Fruit fly (Drosophila melanogaster): ENCODE data around the gene tal-1A.
A peak's percentile ranks its signal among the peaks of the same experiment; 100 is the strongest.

The tal-1A gene

dm6 chr3R:13827953-13828922, 15.3 kb downstream of the tal-1A start, which contains the start of gene Mst87F (continued):
- TF ChIP-seq fd85E (GFP tag; optimal IDR thresholded peaks at IDR 0.05) (no peak), CG8632 (GFP tag; optimal IDR thresholded peaks at IDR 0.05) (no peak), CG6792 (GFP tag; optimal IDR thresholded peaks at IDR 0.05) (no peak), achi (GFP tag; optimal IDR thresholded peaks at IDR 0.05) (peak; percentile 22), CG6808 (GFP tag; optimal IDR thresholded peaks at IDR 0.05) (peak; percentile 15), CG1621 (tag; optimal IDR thresholded peaks at IDR 0.05) (no peak), CG3919 (GFP tag; optimal IDR thresholded peaks at IDR 0.05) (peak; percentile 0), CG11762 (GFP tag; optimal IDR thresholded peaks at IDR 0.05; ENCODE audit: insufficient read depth) (no peak), Sox102F (GFP tag; optimal IDR thresholded peaks at IDR 0.05) (no peak), fd59A (GFP tag; optimal IDR thresholded peaks at IDR 0.05) (no peak), CG32006 (GFP tag; optimal IDR thresholded peaks at IDR 0.05) (no peak), OdsH (GFP tag; optimal IDR thresholded peaks at IDR 0.05) (no peak), CG7368 (GFP tag; optimal IDR thresholded peaks at IDR 0.05) (no peak), salr (GFP tag; optimal IDR thresholded peaks at IDR 0.05) (no peak), CG34406 (GFP tag; optimal IDR thresholded peaks at IDR 0.05) (no peak), CG10669 (GFP tag; optimal IDR thresholded peaks at IDR 0.05) (no peak), CG6276 (GFP tag; optimal IDR thresholded peaks at IDR 0.05) (peak; percentile 5), CG3032 (tag; optimal IDR thresholded peaks at IDR 0.05) (peak; percentile 15), CG11294 (GFP tag; IDR thresholded peaks at IDR 0.05) (no peak), CG15336 (GFP tag; IDR thresholded peaks at IDR 0.05) (0 out of 2 replicates have a peak, but pooled peaks have one; percentile 22), dac (GFP tag; optimal IDR thresholded peaks at IDR 0.05) (no peak), esn (GFP tag; optimal IDR thresholded peaks at IDR 0.05) (no peak), eg (GFP tag; IDR thresholded peaks at IDR 0.05) (no peak), Gug (GFP tag; IDR thresholded peaks at IDR 0.05) (no peak), Hr38 (GFP tag; optimal IDR thresholded peaks at IDR 0.05) (no peak), net (GFP tag; optimal IDR thresholded peaks at IDR 0.05) (peak; percentile 1), Ets21C (GFP tag; optimal IDR thresholded peaks at IDR 0.05) (no peak)

dm6 chr3R:13831042-13831441, 18.1 kb downstream of the tal-1A start:
- TF ChIP-seq acj6 (GFP tag; optimal IDR thresholded peaks at IDR 0.05) = peak; percentile 43
- TF ChIP-seq Hr38 (GFP tag; optimal IDR thresholded peaks at IDR 0.05) = no peak
- peak; percentile 8 for TF ChIP-seq lz (GFP tag; optimal IDR thresholded peaks at IDR 0.05)
- peak; percentile 40 for TF ChIP-seq Hr39 (GFP tag; optimal IDR thresholded peaks at IDR 0.05)
- no peak for TF ChIP-seq CG6808 (GFP tag; optimal IDR thresholded peaks at IDR 0.05)
- TF ChIP-seq Eip78C (GFP tag) = peak; percentile 73
- no peak for TF ChIP-seq spab (GFP tag; optimal IDR thresholded peaks at IDR 0.05)
- TF ChIP-seq vri (GFP tag; optimal IDR thresholded peaks at IDR 0.05) = no peak
- peak; percentile 74 for TF ChIP-seq CG8119 (GFP tag; IDR thresholded peaks at IDR 0.05)
- TF ChIP-seq CG11902 (GFP tag; optimal IDR thresholded peaks at IDR 0.05) = peak; percentile 10
- TF ChIP-seq CG11294 (GFP tag; IDR thresholded peaks at IDR 0.05) = peak; percentile 19; the same call in 1 of the 2 replicates
- TF ChIP-seq CG9139 (GFP tag; optimal IDR thresholded peaks at IDR 0.05) = no peak
- TF ChIP-seq fd85E (GFP tag; optimal IDR thresholded peaks at IDR 0.05) = no peak
- no peak for TF ChIP-seq CG16779 (tag; optimal IDR thresholded peaks at IDR 0.05)
- TF ChIP-seq topi (GFP tag; optimal IDR thresholded peaks at IDR 0.05) = no peak
- no peak for TF ChIP-seq Ets96B (tag; optimal IDR thresholded peaks at IDR 0.05)
- TF ChIP-seq net (GFP tag; optimal IDR thresholded peaks at IDR 0.05) = peak; percentile 4
- TF ChIP-seq dac (GFP tag; optimal IDR thresholded peaks at IDR 0.05) = peak; percentile 37
- TF ChIP-seq CG31627 (GFP tag; optimal IDR thresholded peaks at IDR 0.05) = peak; percentile 32
- TF ChIP-seq CG8319 (GFP tag; optimal IDR thresholded peaks at IDR 0.05) = no peak
- TF ChIP-seq fd59A (GFP tag; optimal IDR thresholded peaks at IDR 0.05) = no peak
- peak; percentile 20 for TF ChIP-seq Sox14 (GFP tag; optimal IDR thresholded peaks at IDR 0.05)
- no peak for TF ChIP-seq cyc (GFP tag; optimal IDR thresholded peaks at IDR 0.05)
- peak; percentile 36 for TF ChIP-seq pdm3 (GFP tag; optimal IDR thresholded peaks at IDR 0.05)
- TF ChIP-seq CG6276 (GFP tag; optimal IDR thresholded peaks at IDR 0.05) = peak; percentile 56
- TF ChIP-seq Ets21C (GFP tag; optimal IDR thresholded peaks at IDR 0.05) = no peak
- no peak for TF ChIP-seq CG8632 (GFP tag; optimal IDR thresholded peaks at IDR 0.05)
- peak; percentile 77 for TF ChIP-seq CG15336 (GFP tag; IDR thresholded peaks at IDR 0.05)
- TF ChIP-seq svp (GFP tag) = peak; percentile 71
- TF ChIP-seq CG7368 (GFP tag; optimal IDR thresholded peaks at IDR 0.05) = peak; percentile 17
- peak; percentile 5 for TF ChIP-seq esn (GFP tag; optimal IDR thresholded peaks at IDR 0.05)
- TF ChIP-seq dsx (GFP tag; optimal IDR thresholded peaks at IDR 0.05; ENCODE audit: poor library complexity, severe bottlenecking) = no peak
- TF ChIP-seq CG10631 (GFP tag; optimal IDR thresholded peaks at IDR 0.05) = no peak
- no peak for TF ChIP-seq Sox102F (GFP tag; optimal IDR thresholded peaks at IDR 0.05)
- TF ChIP-seq CG10669 (GFP tag; optimal IDR thresholded peaks at IDR 0.05) = no peak

Measured in whole organism, prepupa.